Worm (Caenorhabditis elegans) whole organism, young adult: ENCODE measurements around the gene dph-7.
A peak's percentile ranks its signal among the peaks of the same experiment; 100 is the strongest.

Source experiments
- B0019.2 ChIP-seq: fragments of 200-800 bp; sonication (Bioruptor generic); conservative IDR thresholded peaks from 2 replicates; pipeline ENCODE4 v1.3.6; 2022; ENCODE audit warnings: missing genetic modification reagents, missing genetic modification characterization, missing compliant biosample characterization
- B0035.1 ChIP-seq: sonication (generic microtip); optimal IDR thresholded peaks from 2 replicates; lab custom pipeline; 2016; ENCODE audit warnings: missing genetic modification characterization, mild to moderate bottlenecking, missing compliant biosample characterization, missing genotype, missing genetic modification reagents
- B0336.3 ChIP-seq: fragments of 200-800 bp; sonication (Bioruptor generic); IDR thresholded peaks from 2 replicates; pipeline ENCODE4 v1.3.6; 2022; ENCODE audit warnings: missing genetic modification characterization, missing compliant biosample characterization
- F10E7.11 ChIP-seq: sonication (generic microtip); optimal IDR thresholded peaks from 2 replicates; lab custom pipeline; 2017; ENCODE audit warnings: mild to moderate bottlenecking, missing genetic modification characterization, moderate library complexity, missing compliant biosample characterization
- F39B2.1 ChIP-seq: fragments of 200-800 bp; sonication (Bioruptor generic); IDR thresholded peaks from 2 replicates; pipeline ENCODE4 v1.3.6; 2022; ENCODE audit warnings: missing genetic modification reagents, missing genetic modification characterization, missing compliant biosample characterization
- F55B11.4 ChIP-seq: sonication (generic microtip); optimal IDR thresholded peaks from 2 replicates; lab custom pipeline; 2016; ENCODE audit warnings: missing compliant biosample characterization, missing genetic modification characterization, borderline replicate concordance; ENCODE audit not compliant: insufficient read depth
- K11D2.4 ChIP-seq: fragments of 200-800 bp; sonication (Bioruptor generic); IDR thresholded peaks from 2 replicates; pipeline ENCODE4 v1.3.6; 2022; ENCODE audit warnings: missing genetic modification reagents, missing genetic modification characterization, missing compliant biosample characterization
- K12H6.12 ChIP-seq: fragments of 200-800 bp; sonication (Bioruptor generic); optimal IDR thresholded peaks from 2 replicates; lab custom pipeline; 2018; ENCODE audit warnings: mild to moderate bottlenecking, missing genetic modification characterization, missing compliant biosample characterization
- T07F8.4 ChIP-seq: sonication (generic microtip); optimal IDR thresholded peaks from 2 replicates; lab custom pipeline; 2016; ENCODE audit warnings: mild to moderate bottlenecking, missing genetic modification characterization, moderate library complexity, missing compliant biosample characterization
- Y53F4B.3 ChIP-seq: fragments of 200-800 bp; sonication (Bioruptor generic); IDR thresholded peaks from 2 replicates; pipeline ENCODE4 v1.3.6; 2022; ENCODE audit warnings: missing genetic modification reagents, missing genetic modification characterization, missing compliant biosample characterization
- Y56A3A.18 ChIP-seq: fragments of 200-800 bp; sonication (Bioruptor generic); IDR thresholded peaks from 2 replicates; pipeline ENCODE4 v1.3.6; 2022; ENCODE audit warnings: missing genetic modification reagents, missing genetic modification characterization, missing compliant biosample characterization
- akir-1 ChIP-seq: fragments of 200-800 bp; sonication (Bioruptor generic); optimal IDR thresholded peaks from 2 replicates; lab custom pipeline; 2018; ENCODE audit warnings: mild to moderate bottlenecking, missing genetic modification characterization, moderate library complexity, missing compliant biosample characterization
- aptf-2 ChIP-seq: fragments of 200-800 bp; sonication (Bioruptor generic); conservative IDR thresholded peaks from 2 replicates; pipeline ENCODE4 v1.3.6; 2022; ENCODE audit warnings: missing genetic modification reagents, missing genetic modification characterization, missing compliant biosample characterization
- attf-3 ChIP-seq: fragments of 200-800 bp; sonication (Bioruptor generic); conservative IDR thresholded peaks from 2 replicates; pipeline ENCODE4 v1.3.6; 2022; ENCODE audit warnings: missing genetic modification reagents, missing genetic modification characterization, missing compliant biosample characterization
- attf-6 ChIP-seq: fragments of 200-800 bp; sonication (Bioruptor generic); IDR thresholded peaks from 2 replicates; pipeline ENCODE4 v1.3.6; 2022; ENCODE audit warnings: missing genetic modification reagents, missing genetic modification characterization, missing compliant biosample characterization
- ceh-79 ChIP-seq: sonication (generic microtip); optimal IDR thresholded peaks from 2 replicates; lab custom pipeline; 2017; ENCODE audit warnings: mild to moderate bottlenecking, missing genetic modification characterization, missing compliant biosample characterization
- efl-1 ChIP-seq: fragments of 150-350 bp; optimal IDR thresholded peaks from 2 replicates; lab custom pipeline; 2014; ENCODE audit warnings: missing biosample characterization, missing genetic modification reagents, missing genetic modification characterization
- ets-4 ChIP-seq: fragments of 200-800 bp; sonication (Bioruptor generic); optimal IDR thresholded peaks from 2 replicates; lab custom pipeline; 2018; ENCODE audit warnings: mild to moderate bottlenecking, missing genetic modification characterization, missing compliant biosample characterization
- hlh-12 ChIP-seq: sonication (generic microtip); optimal IDR thresholded peaks from 2 replicates; lab custom pipeline; 2016; ENCODE audit warnings: missing genetic modification characterization, missing compliant biosample characterization
- hsf-1 ChIP-seq: fragments of 200-800 bp; sonication (Bioruptor generic); IDR thresholded peaks from 2 replicates; pipeline ENCODE4 v1.3.6; 2022; ENCODE audit warnings: missing genetic modification reagents, missing genetic modification characterization, missing compliant biosample characterization
- lin-40 ChIP-seq: sonication (generic microtip); optimal IDR thresholded peaks from 2 replicates; lab custom pipeline; 2016; ENCODE audit warnings: missing genetic modification characterization, mild to moderate bottlenecking, missing compliant biosample characterization, missing genotype, missing genetic modification reagents
- lin-54 ChIP-seq: fragments of 200-800 bp; sonication (Bioruptor generic); optimal IDR thresholded peaks from 2 replicates; lab custom pipeline; 2018; ENCODE audit warnings: mild to moderate bottlenecking, missing genetic modification characterization, missing compliant biosample characterization
- lir-1 ChIP-seq: fragments of 200-800 bp; sonication (Bioruptor generic); conservative IDR thresholded peaks from 2 replicates; pipeline ENCODE4 v1.3.6; 2022; ENCODE audit warnings: missing genetic modification reagents, missing genetic modification characterization, missing compliant biosample characterization
- lsl-1 ChIP-seq: fragments of 200-800 bp; sonication (Bioruptor generic); optimal IDR thresholded peaks from 2 replicates; lab custom pipeline; 2018; ENCODE audit warnings: mild to moderate bottlenecking, missing genetic modification characterization, moderate library complexity, missing compliant biosample characterization
- lsy-27 ChIP-seq: sonication (generic microtip); optimal IDR thresholded peaks from 2 replicates; lab custom pipeline; 2017; ENCODE audit warnings: missing genetic modification characterization, mild to moderate bottlenecking, missing compliant biosample characterization, antibody characterized with exemption, missing genotype, borderline replicate concordance; ENCODE audit not compliant: insufficient read depth
- nfya-1 ChIP-seq: sonication (generic microtip); optimal IDR thresholded peaks from 2 replicates; lab custom pipeline; 2017; ENCODE audit warnings: antibody characterized with exemption, missing compliant biosample characterization, missing genetic modification characterization, borderline replicate concordance; ENCODE audit not compliant: insufficient read depth
- nhr-120 ChIP-seq: fragments of 200-800 bp; sonication (Bioruptor generic); IDR thresholded peaks from 2 replicates; pipeline ENCODE4 v1.3.6; 2022; ENCODE audit warnings: missing genetic modification characterization, missing compliant biosample characterization
- nhr-80 ChIP-seq: sonication (generic microtip); optimal IDR thresholded peaks from 2 replicates; lab custom pipeline; 2016; ENCODE audit warnings: missing genetic modification characterization, missing compliant biosample characterization
- pha-4 ChIP-seq: fragments of 150-350 bp; sonication (generic microtip); optimal IDR thresholded peaks from 2 replicates; lab custom pipeline; 2014; ENCODE audit warnings: missing biosample characterization, missing genetic modification reagents, missing genetic modification characterization
- repo-1 ChIP-seq: sonication (generic microtip); optimal IDR thresholded peaks from 2 replicates; lab custom pipeline; 2017; ENCODE audit warnings: mild to moderate bottlenecking, missing genetic modification characterization, missing compliant biosample characterization
- snpc-1.3 ChIP-seq: sonication (generic microtip); optimal IDR thresholded peaks from 2 replicates; lab custom pipeline; 2017; ENCODE audit warnings: missing genetic modification characterization, mild to moderate bottlenecking, missing compliant biosample characterization, antibody characterized with exemption, moderate library complexity, missing genotype, missing genetic modification reagents; ENCODE audit not compliant: insufficient read depth
- snpc-4 ChIP-seq, 5 experiments: fragments of 150-350 bp in 1 of 5; sonication (generic microtip) in 4 of 5; optimal IDR thresholded peaks; 2 replicates each; lab custom pipeline; 2014 to 2018; ENCODE audit warnings: missing genetic modification characterization in 5 of 5, missing biosample characterization in 3 of 5, antibody characterized with exemption in 2 of 5, mild to moderate bottlenecking in 2 of 5, missing compliant biosample characterization in 2 of 5, missing genotype in 2 of 5, moderate library complexity in 2 of 5, missing genetic modification reagents in 1 of 5
- somi-1 ChIP-seq: fragments of 200-800 bp; sonication (Bioruptor generic); optimal IDR thresholded peaks from 2 replicates; lab custom pipeline; 2018; ENCODE audit warnings: mild to moderate bottlenecking, missing genetic modification characterization, missing compliant biosample characterization
- xnd-1 ChIP-seq: sonication (generic microtip); optimal IDR thresholded peaks from 2 replicates; lab custom pipeline; 2016; ENCODE audit warnings: missing genotype, missing genetic modification reagents, missing genetic modification characterization, missing compliant biosample characterization
- ztf-18 ChIP-seq: sonication (generic microtip); optimal IDR thresholded peaks from 2 replicates; lab custom pipeline; 2016; ENCODE audit warnings: missing genotype, mild to moderate bottlenecking, missing genetic modification characterization, missing compliant biosample characterization
- ztf-25 ChIP-seq: fragments of 200-800 bp; sonication (Bioruptor generic); IDR thresholded peaks from 2 replicates; pipeline ENCODE4 v1.3.6; 2022; ENCODE audit warnings: missing genetic modification reagents, missing genetic modification characterization, missing compliant biosample characterization
- ztf-28 ChIP-seq: fragments of 200-800 bp; sonication (Bioruptor generic); IDR thresholded peaks from 2 replicates; pipeline ENCODE4 v1.3.6; 2022; ENCODE audit warnings: missing genetic modification reagents, missing genetic modification characterization, missing compliant biosample characterization
- ztf-6 ChIP-seq: fragments of 200-800 bp; sonication (Bioruptor generic); IDR thresholded peaks from 2 replicates; pipeline ENCODE4 v1.3.6; 2022; ENCODE audit warnings: missing genetic modification reagents, missing genetic modification characterization, missing compliant biosample characterization

Gene dph-7

ce11 chrIII:13268856-13269255 lies 46.1 kb upstream of the dph-7 start, which contains the start of gene cpf-2 (continued):
- no peak for TF ChIP-seq K12H6.12
- TF ChIP-seq hlh-12 (tag; lab: Kevin White, UChicago) = no peak
- no peak for TF ChIP-seq attf-6 (GFP tag; lab: Robert Waterston, UW)
- TF ChIP-seq attf-3 (GFP tag; lab: Robert Waterston, UW) = no peak
- TF ChIP-seq efl-1 = no peak
- TF ChIP-seq F55B11.4 = no peak
- TF ChIP-seq B0019.2 = no peak
- no peak for TF ChIP-seq pha-4
- no peak for TF ChIP-seq Y53F4B.3 (GFP tag; lab: Robert Waterston, UW)
- no peak for TF ChIP-seq aptf-2 (GFP tag; lab: Robert Waterston, UW)
- no peak for TF ChIP-seq B0035.1 (tag; lab: Kevin White, UChicago)
- TF ChIP-seq lsy-27 = no peak
- no peak for TF ChIP-seq akir-1 (GFP tag; lab: Kevin White, UChicago)
- TF ChIP-seq repo-1 (tag; lab: Kevin White, UChicago) = no peak
- no peak for TF ChIP-seq nfya-1 (tag; lab: Kevin White, UChicago)
- no peak for TF ChIP-seq snpc-4 (GFP tag; optimal IDR thresholded peaks at IDR 0.05; lab: Kevin White, UChicago)
- peak in 2 of 4 experiments; percentile 15 to 22 for TF ChIP-seq snpc-4 (tag; optimal IDR thresholded peaks at IDR 0.05; lab: Kevin White, UChicago)
- peak; percentile 66 for TF ChIP-seq lin-54 (GFP tag; lab: Kevin White, UChicago)
- TF ChIP-seq B0336.3 (GFP tag; lab: Robert Waterston, UW) = peak; percentile 41; the same call in 1 of the 2 replicates
- TF ChIP-seq lsl-1 = peak; percentile 30
- TF ChIP-seq nhr-80 = no peak
- no peak for TF ChIP-seq nhr-120 (GFP tag; lab: Robert Waterston, UW)
- no peak for TF ChIP-seq F39B2.1 (GFP tag; lab: Robert Waterston, UW)
- TF ChIP-seq ztf-6 (GFP tag; lab: Robert Waterston, UW) = 0 out of 2 replicates have a peak, but pooled peaks have one; percentile 15
- peak; percentile 62 for TF ChIP-seq snpc-1.3 (tag; lab: Kevin White, UChicago)
- TF ChIP-seq ztf-18 = no peak
- TF ChIP-seq F10E7.11 (tag; lab: Kevin White, UChicago) = no peak
- no peak for TF ChIP-seq lir-1 (GFP tag; lab: Robert Waterston, UW)
- no peak for TF ChIP-seq Y56A3A.18

DNA sequence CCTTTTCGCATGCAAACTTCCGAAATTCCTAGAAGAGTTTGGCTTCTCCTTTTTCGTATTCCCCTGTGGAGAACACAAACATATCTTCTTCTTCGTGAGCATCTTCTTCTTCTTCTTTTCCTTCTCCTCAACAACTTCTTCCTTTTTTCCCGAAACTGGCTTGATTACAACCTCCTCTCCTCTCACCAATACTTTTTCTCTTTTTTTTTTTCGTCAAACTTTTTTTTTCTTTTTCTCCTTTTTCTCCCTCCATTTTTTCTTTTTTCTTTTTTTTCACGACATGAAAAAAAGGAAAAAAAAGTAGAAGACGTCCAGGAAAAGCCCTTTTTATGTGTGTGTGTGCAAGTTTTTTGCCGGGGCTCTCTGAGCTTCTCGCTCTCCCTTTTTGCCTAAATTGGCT lies 44.0 kb upstream of the dph-7 start:
- TF ChIP-seq xnd-1 (tag; lab: Kevin White, UChicago) (no peak), lin-40 (peak; percentile 14)

- no peak for TF ChIP-seq ets-4 (GFP tag; lab: Kevin White, UChicago)
- TF ChIP-seq hsf-1 = no peak
- no peak for TF ChIP-seq K11D2.4 (GFP tag; lab: Robert Waterston, UW)
- TF ChIP-seq T07F8.4 (tag; lab: Kevin White, UChicago) = no peak
- TF ChIP-seq ceh-79 = no peak
- TF ChIP-seq, all 124 proteins: peak for 0
These were observed 42.7 kb upstream of the dph-7 start for ce11 chrIII:13272227-13272626.

- TF ChIP-seq nhr-80 (no peak), ztf-25 (no peak), somi-1 (GFP tag; lab: Kevin White, UChicago) (no peak), ztf-28 (GFP tag; lab: Robert Waterston, UW) (no peak)
These were observed 42.1 kb upstream of the dph-7 start for ce11 chrIII:13272788-13273187.
